Worm (Caenorhabditis elegans) whole organism, L4/young adult: ENCODE results near the gene exos-4.1.

Source experiments
- W03F9.2 ChIP-seq: fragments of 150-350 bp; optimal IDR thresholded peaks from 2 replicates; lab custom pipeline; 2014; ENCODE audit warnings: missing biosample characterization, missing genetic modification characterization
- dao-5 ChIP-seq: sonication (generic microtip); optimal IDR thresholded peaks from 2 replicates; lab custom pipeline; 2016; ENCODE audit warnings: missing genotype, missing genetic modification characterization, moderate library complexity, missing compliant biosample characterization
- him-1 ChIP-seq: sonication (generic microtip); optimal IDR thresholded peaks from 2 replicates; lab custom pipeline; 2016; ENCODE audit warnings: missing genotype, missing genetic modification reagents, missing genetic modification characterization, missing compliant biosample characterization

DNA sequence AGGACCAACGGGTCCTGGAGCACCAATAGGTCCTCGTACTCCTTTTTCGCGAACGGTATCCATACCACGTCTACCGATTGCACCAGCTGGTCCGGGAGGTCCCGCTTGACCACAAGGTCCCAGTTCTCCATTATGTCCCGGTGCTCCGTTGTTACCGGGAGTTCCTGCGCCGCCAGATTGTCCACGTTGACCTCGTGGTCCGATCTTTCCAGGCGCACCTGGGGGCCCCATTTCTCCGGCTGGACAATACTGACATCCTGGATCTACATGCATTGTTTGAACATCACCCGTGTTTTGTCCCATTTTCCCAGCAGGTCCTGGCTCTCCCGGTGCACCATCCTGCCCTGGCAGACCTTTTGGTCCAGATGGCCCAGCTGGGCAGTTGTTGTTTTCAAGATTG, 32.8 kb upstream of the exos-4.1 start:
- TF ChIP-seq him-1 (no peak), dao-5 (tag; lab: Kevin White, UChicago) (no peak), W03F9.2 (tag; lab: Kevin White, UChicago) (no peak)
